Worm (Caenorhabditis elegans) whole organism, young adult: ENCODE data around the gene R01H2.8.

ENCODE experiments used
- B0336.3 ChIP-seq: fragments of 200-800 bp; sonication (Bioruptor generic); IDR thresholded peaks from 2 replicates; pipeline ENCODE4 v1.3.6; 2022; ENCODE audit warnings: missing genetic modification characterization, missing compliant biosample characterization
- D2030.7 ChIP-seq: fragments of 200-800 bp; sonication (Bioruptor generic); IDR thresholded peaks from 2 replicates; pipeline ENCODE4 v1.3.6; 2022; ENCODE audit warnings: missing genetic modification reagents, missing genetic modification characterization, missing compliant biosample characterization
- F10E7.11 ChIP-seq: sonication (generic microtip); optimal IDR thresholded peaks from 2 replicates; lab custom pipeline; 2017; ENCODE audit warnings: mild to moderate bottlenecking, missing genetic modification characterization, moderate library complexity, missing compliant biosample characterization
- F39B2.1 ChIP-seq: fragments of 200-800 bp; sonication (Bioruptor generic); IDR thresholded peaks from 2 replicates; pipeline ENCODE4 v1.3.6; 2022; ENCODE audit warnings: missing genetic modification reagents, missing genetic modification characterization, missing compliant biosample characterization
- T07F8.4 ChIP-seq: sonication (generic microtip); optimal IDR thresholded peaks from 2 replicates; lab custom pipeline; 2016; ENCODE audit warnings: mild to moderate bottlenecking, missing genetic modification characterization, moderate library complexity, missing compliant biosample characterization
- Y53G8AR.9 ChIP-seq: fragments of 200-800 bp; sonication (Bioruptor generic); conservative IDR thresholded peaks from 2 replicates; pipeline ENCODE4 v1.3.6; 2022; ENCODE audit warnings: missing genetic modification reagents, missing genetic modification characterization, missing compliant biosample characterization
- Y95B8A.8 ChIP-seq: fragments of 200-800 bp; sonication (Bioruptor generic); IDR thresholded peaks from 2 replicates; pipeline ENCODE4 v1.3.6; 2022; ENCODE audit warnings: missing genetic modification reagents, missing genetic modification characterization, missing compliant biosample characterization
- ama-1 ChIP-seq, 3 experiments: fragments of 150-350 bp in 1 of 3; sonication (generic microtip) in 2 of 3; optimal IDR thresholded peaks; 2 replicates each; lab custom pipeline; 2014 to 2018; ENCODE audit warnings: missing biosample characterization in 2 of 3, missing genetic modification characterization in 2 of 3, missing genetic modification reagents in 2 of 3
- attf-3 ChIP-seq: fragments of 200-800 bp; sonication (Bioruptor generic); conservative IDR thresholded peaks from 2 replicates; pipeline ENCODE4 v1.3.6; 2022; ENCODE audit warnings: missing genetic modification reagents, missing genetic modification characterization, missing compliant biosample characterization
- attf-6 ChIP-seq: fragments of 200-800 bp; sonication (Bioruptor generic); IDR thresholded peaks from 2 replicates; pipeline ENCODE4 v1.3.6; 2022; ENCODE audit warnings: missing genetic modification reagents, missing genetic modification characterization, missing compliant biosample characterization
- bed-2 ChIP-seq: fragments of 200-800 bp; sonication (Bioruptor generic); IDR thresholded peaks from 2 replicates; pipeline ENCODE4 v1.3.6; 2022; ENCODE audit warnings: missing genetic modification reagents, missing genetic modification characterization, missing compliant biosample characterization
- cebp-1 ChIP-seq, 2 experiments: fragments of 200-800 bp in 1 of 2; sonication (Bioruptor generic) in 1 of 2; sonication (generic microtip) in 1 of 2; IDR thresholded peaks in 1 of 2; optimal IDR thresholded peaks in 1 of 2; 2 replicates each; pipeline versions ENCODE4 v1.3.6 to Lab custom; 2017 to 2022; ENCODE audit warnings: missing compliant biosample characterization in 2 of 2, missing genetic modification characterization in 2 of 2, mild to moderate bottlenecking in 1 of 2, missing genetic modification reagents in 1 of 2, moderate library complexity in 1 of 2
- chd-7 ChIP-seq: sonication (generic microtip); optimal IDR thresholded peaks from 2 replicates; lab custom pipeline; 2016; ENCODE audit warnings: mild to moderate bottlenecking, missing genetic modification characterization, moderate library complexity, missing compliant biosample characterization
- dox-1 ChIP-seq: fragments of 200-800 bp; sonication (Bioruptor generic); IDR thresholded peaks from 2 replicates; pipeline ENCODE4 v1.3.6; 2022; ENCODE audit warnings: missing genetic modification reagents, missing genetic modification characterization, missing compliant biosample characterization
- egrh-3 ChIP-seq: fragments of 200-800 bp; sonication (Bioruptor generic); IDR thresholded peaks from 2 replicates; pipeline ENCODE4 v1.3.6; 2022; ENCODE audit warnings: missing genetic modification reagents, missing genetic modification characterization, missing compliant biosample characterization
- hsf-1 ChIP-seq: fragments of 200-800 bp; sonication (Bioruptor generic); IDR thresholded peaks from 2 replicates; pipeline ENCODE4 v1.3.6; 2022; ENCODE audit warnings: missing genetic modification reagents, missing genetic modification characterization, missing compliant biosample characterization
- lag-1 ChIP-seq: fragments of 200-800 bp; sonication (Bioruptor generic); IDR thresholded peaks from 2 replicates; pipeline ENCODE4 v1.3.6; 2022; ENCODE audit warnings: missing genetic modification reagents, missing genetic modification characterization, missing compliant biosample characterization
- let-526 ChIP-seq: fragments of 200-800 bp; sonication (Bioruptor generic); IDR thresholded peaks from 2 replicates; pipeline ENCODE4 v1.3.6; 2022; ENCODE audit warnings: missing genetic modification reagents, missing genetic modification characterization, missing compliant biosample characterization
- lin-26 ChIP-seq: fragments of 200-800 bp; sonication (Bioruptor generic); IDR thresholded peaks from 2 replicates; pipeline ENCODE4 v1.3.6; 2022; ENCODE audit warnings: missing genetic modification reagents, missing genetic modification characterization, missing compliant biosample characterization
- lin-40 ChIP-seq: sonication (generic microtip); optimal IDR thresholded peaks from 2 replicates; lab custom pipeline; 2016; ENCODE audit warnings: missing genetic modification characterization, mild to moderate bottlenecking, missing compliant biosample characterization, missing genotype, missing genetic modification reagents
- lin-54 ChIP-seq: fragments of 200-800 bp; sonication (Bioruptor generic); optimal IDR thresholded peaks from 2 replicates; lab custom pipeline; 2018; ENCODE audit warnings: mild to moderate bottlenecking, missing genetic modification characterization, missing compliant biosample characterization
- lsy-27 ChIP-seq: sonication (generic microtip); optimal IDR thresholded peaks from 2 replicates; lab custom pipeline; 2017; ENCODE audit warnings: missing genetic modification characterization, mild to moderate bottlenecking, missing compliant biosample characterization, antibody characterized with exemption, missing genotype, borderline replicate concordance; ENCODE audit not compliant: insufficient read depth
- madf-3 ChIP-seq: fragments of 200-800 bp; sonication (Bioruptor generic); IDR thresholded peaks from 2 replicates; pipeline ENCODE4 v1.3.6; 2022; ENCODE audit warnings: missing genetic modification reagents, missing genetic modification characterization, missing compliant biosample characterization
- madf-6 ChIP-seq: fragments of 200-800 bp; sonication (Bioruptor generic); IDR thresholded peaks from 2 replicates; pipeline ENCODE4 v1.3.6; 2022; ENCODE audit warnings: missing genetic modification reagents, missing genetic modification characterization, missing compliant biosample characterization
- mes-4 ChIP-seq: sonication (generic microtip); optimal IDR thresholded peaks from 2 replicates; lab custom pipeline; 2016; ENCODE audit warnings: missing genotype, missing genetic modification characterization, missing compliant biosample characterization
- nfya-1 ChIP-seq: sonication (generic microtip); optimal IDR thresholded peaks from 2 replicates; lab custom pipeline; 2017; ENCODE audit warnings: antibody characterized with exemption, missing compliant biosample characterization, missing genetic modification characterization, borderline replicate concordance; ENCODE audit not compliant: insufficient read depth
- nhr-179 ChIP-seq: sonication (generic microtip); optimal IDR thresholded peaks from 2 replicates; lab custom pipeline; 2016; ENCODE audit warnings: mild to moderate bottlenecking, missing genetic modification characterization, missing compliant biosample characterization
- nhr-80 ChIP-seq: sonication (generic microtip); optimal IDR thresholded peaks from 2 replicates; lab custom pipeline; 2016; ENCODE audit warnings: missing genetic modification characterization, missing compliant biosample characterization
- pbrm-1 ChIP-seq: fragments of 200-800 bp; sonication (Bioruptor generic); IDR thresholded peaks from 2 replicates; pipeline ENCODE4 v1.3.6; 2022; ENCODE audit warnings: missing genetic modification reagents, missing genetic modification characterization, missing compliant biosample characterization
- tbp1 ChIP-seq: fragments of 200-800 bp; sonication (Bioruptor generic); optimal IDR thresholded peaks from 2 replicates; lab custom pipeline; 2018; ENCODE audit warnings: mild to moderate bottlenecking, missing genetic modification characterization, missing compliant biosample characterization
- ztf-18 ChIP-seq: sonication (generic microtip); optimal IDR thresholded peaks from 2 replicates; lab custom pipeline; 2016; ENCODE audit warnings: missing genotype, mild to moderate bottlenecking, missing genetic modification characterization, missing compliant biosample characterization
- ztf-26 ChIP-seq: sonication (generic microtip); optimal IDR thresholded peaks from 2 replicates; lab custom pipeline; 2017; ENCODE audit warnings: missing genetic modification characterization, missing compliant biosample characterization

R01H2.8 gene

DNA sequence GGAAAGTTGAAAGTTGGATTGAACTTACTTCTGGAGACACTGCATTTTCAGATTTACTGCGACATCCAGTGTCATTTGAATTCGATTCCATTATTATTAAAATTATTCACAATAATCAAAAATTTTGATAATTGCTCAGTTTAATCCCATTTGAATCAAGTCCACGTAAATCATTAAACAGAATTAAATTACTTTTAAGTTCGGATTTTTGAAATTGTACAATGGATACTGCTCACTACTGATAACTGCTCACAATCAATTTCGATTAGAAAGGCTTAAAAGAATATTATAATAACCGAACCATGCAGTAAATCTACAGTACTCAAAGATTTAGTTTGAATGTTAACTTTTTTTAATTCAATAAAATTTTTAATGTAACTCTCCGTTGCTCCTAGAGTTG, 4.7 kb upstream of the R01H2.8 start, which contains the start of gene R01H2.4:
Gene R01H2.4 (minus strand): TSS at position 101 of the 400 bp plus-strand sequence.
- no peak for TF ChIP-seq bed-2 (GFP tag; lab: Robert Waterston, UW)
- TF ChIP-seq B0336.3 (GFP tag; lab: Robert Waterston, UW): no peak
- TF ChIP-seq nhr-179: no peak
- TF ChIP-seq ama-1 (optimal IDR thresholded peaks at IDR 0.05; lab: Kevin White, UChicago): no peak
- TF ChIP-seq ama-1 (GFP tag; optimal IDR thresholded peaks at IDR 0.05; lab: Kevin White, UChicago): no peak
- TF ChIP-seq lag-1 (GFP tag; lab: Robert Waterston, UW): no peak
- TF ChIP-seq D2030.7 (GFP tag; lab: Robert Waterston, UW): no peak
- TF ChIP-seq Y95B8A.8 (GFP tag; lab: Robert Waterston, UW): no peak
- no peak for TF ChIP-seq let-526
- no peak for TF ChIP-seq ztf-18 (tag; lab: Kevin White, UChicago)
- TF ChIP-seq cebp-1 (GFP tag; IDR thresholded peaks at IDR 0.05; lab: Robert Waterston, UW): no peak
- no peak for TF ChIP-seq cebp-1 (tag; optimal IDR thresholded peaks at IDR 0.05; lab: Kevin White, UChicago)
- TF ChIP-seq F10E7.11: no peak
- no peak for TF ChIP-seq attf-6 (GFP tag; lab: Robert Waterston, UW)
- no peak for TF ChIP-seq Y53G8AR.9 (GFP tag; lab: Robert Waterston, UW)
- no peak for TF ChIP-seq attf-3 (GFP tag; lab: Robert Waterston, UW)
- no peak for TF ChIP-seq lin-40
- TF ChIP-seq pbrm-1: no peak

DNA sequence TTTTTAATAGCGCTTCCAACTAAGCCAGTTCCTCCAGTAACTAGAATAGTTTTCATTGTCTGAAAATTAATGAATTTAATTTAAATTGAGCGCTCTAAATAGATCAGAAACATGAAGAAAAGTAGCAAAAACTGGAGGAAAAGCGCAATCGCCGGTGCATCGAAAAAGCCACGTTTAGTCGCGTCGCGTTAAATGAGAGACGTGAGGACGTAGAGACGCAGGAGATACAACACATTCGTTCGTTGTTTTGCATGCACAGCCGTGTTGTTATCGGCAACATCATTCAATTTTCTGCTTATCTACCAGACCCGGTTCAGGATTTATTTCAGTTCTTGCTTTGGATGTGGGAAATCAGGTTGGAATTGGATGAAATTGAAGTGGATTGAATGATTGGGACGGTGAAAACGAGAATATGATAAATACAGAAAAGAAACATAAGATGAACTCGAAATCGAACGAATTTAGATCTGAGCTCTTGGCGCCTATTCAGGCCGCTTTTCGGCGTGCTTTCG, 1.4 kb upstream of the R01H2.8 start, which contains the start of gene ger-1:
Gene ger-1 (minus strand): TSS at position 93 of the 512 bp plus-strand sequence.
- TF ChIP-seq lin-54 (peak; percentile 0), tbp1 (GFP tag; lab: Kevin White, UChicago) (peak; percentile 12), F39B2.1 (no peak), madf-6 (GFP tag; lab: Robert Waterston, UW) (peak; percentile 62), egrh-3 (GFP tag; lab: Robert Waterston, UW) (no peak), madf-3 (GFP tag; lab: Robert Waterston, UW) (0 out of 2 replicates have a peak, but pooled peaks have one; percentile 21), dox-1 (0 out of 2 replicates have a peak, but pooled peaks have one; percentile 21), lsy-27 (no peak), hsf-1 (GFP tag; lab: Robert Waterston, UW) (0 out of 2 replicates have a peak, but pooled peaks have one; percentile 48), nhr-80 (peak; percentile 18), Y53G8AR.9 (GFP tag; lab: Robert Waterston, UW) (no peak), B0336.3 (GFP tag; lab: Robert Waterston, UW) (no peak)

DNA sequence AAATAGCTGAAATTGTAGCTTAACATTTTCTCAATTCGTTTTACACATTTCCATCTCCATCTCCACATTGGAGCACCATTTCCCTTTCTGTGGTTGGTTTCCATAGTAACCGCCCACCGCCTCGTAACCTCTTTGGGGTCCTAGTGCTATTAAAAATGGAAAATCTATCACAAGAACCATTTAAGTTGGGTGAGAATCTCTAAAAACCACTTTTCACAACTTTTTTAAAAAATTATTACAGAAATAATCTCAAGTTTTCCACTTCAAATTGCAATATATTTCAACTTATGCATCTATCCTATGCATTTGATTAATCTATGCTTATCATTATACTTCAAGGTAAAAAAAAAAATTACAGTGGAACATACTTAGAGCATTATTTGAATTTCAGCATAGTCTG, 1.1 kb downstream of the R01H2.8 start, which contains the start of gene tmem-17:
Gene tmem-17 (plus strand): TSS at position 301 of the 400 bp plus-strand sequence.
- TF ChIP-seq chd-7 (tag; lab: Kevin White, UChicago) (no peak), mes-4 (tag; lab: Kevin White, UChicago) (no peak), dox-1 (no peak), T07F8.4 (tag; lab: Kevin White, UChicago) (no peak)

DNA sequence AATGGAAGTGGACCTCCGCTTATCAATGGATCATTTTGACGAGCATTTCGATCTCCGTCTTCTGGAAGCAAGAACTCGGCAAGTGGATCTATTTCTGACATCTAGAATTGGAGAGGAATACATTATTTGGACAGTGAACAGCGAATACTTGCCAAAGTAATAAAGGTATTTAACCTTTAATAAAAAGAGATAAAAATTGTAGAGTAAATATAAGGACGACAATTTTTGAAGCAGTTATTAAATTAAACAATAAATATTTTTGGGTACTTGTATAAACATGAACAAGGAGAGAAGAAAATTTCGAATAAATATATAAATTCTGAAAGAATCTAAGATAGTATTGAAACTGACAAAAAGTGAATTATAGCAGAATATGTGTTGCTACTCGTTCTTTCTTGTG, 3.6 kb downstream of the R01H2.8 start, which contains the start of gene lin-37:
Gene lin-37 (minus strand): TSS at position 101 of the 400 bp plus-strand sequence.
- TF ChIP-seq nfya-1 (tag; lab: Kevin White, UChicago) (no peak), ztf-26 (no peak), lin-26 (GFP tag; lab: Robert Waterston, UW) (no peak)
